Worm (Caenorhabditis elegans) whole organism, L1 larva: ENCODE measurements around the gene fbxa-94.

ENCODE experiments used
- C16A3.4 ChIP-seq: fragments of 150-350 bp; optimal IDR thresholded peaks from 2 replicates; lab custom pipeline; 2014; ENCODE audit warnings: missing biosample characterization, missing genetic modification characterization
- Y116A8C.19 ChIP-seq: sonication (generic microtip); optimal IDR thresholded peaks from 2 replicates; lab custom pipeline; 2016; ENCODE audit warnings: missing compliant biosample characterization, missing genetic modification characterization, borderline replicate concordance
- alr-1 ChIP-seq: fragments of 200-800 bp; sonication (Bioruptor generic); optimal IDR thresholded peaks from 2 replicates; lab custom pipeline; 2018; ENCODE audit warnings: borderline replicate concordance, mild to moderate bottlenecking, missing genetic modification characterization, missing compliant biosample characterization
- blmp-1 ChIP-seq: fragments of 150-350 bp; optimal IDR thresholded peaks from 2 replicates; lab custom pipeline; 2014; ENCODE audit warnings: missing biosample characterization, missing genetic modification characterization
- efl-1 ChIP-seq, 4 experiments: fragments of 150-350 bp; optimal IDR thresholded peaks in 3 of 4; peaks in 1 of 4; 1 replicate in 1 of 4; 2 replicates in 3 of 4; lab custom pipeline; 2014; ENCODE audit warnings: missing biosample characterization in 2 of 4, missing genetic modification characterization in 2 of 4, missing genetic modification reagents in 2 of 4
- elt-2 ChIP-seq: sonication (generic microtip); optimal IDR thresholded peaks from 2 replicates; lab custom pipeline; 2016; ENCODE audit warnings: missing genetic modification characterization, mild to moderate bottlenecking, inconsistent platforms, missing compliant biosample characterization, missing genetic modification reagents
- elt-3 ChIP-seq, 6 experiments: fragments of 150-350 bp in 1 of 6; sonication (generic microtip); optimal IDR thresholded peaks; 2 replicates each; lab custom pipeline; 2017 to 2018; ENCODE audit warnings: missing biosample characterization in 6 of 6, missing genetic modification characterization in 6 of 6, inconsistent platforms in 1 of 6
- ets-5 ChIP-seq: fragments of 200-800 bp; sonication (Bioruptor generic); IDR thresholded peaks from 2 replicates; pipeline ENCODE4 v1.3.6; 2022; ENCODE audit warnings: missing genetic modification characterization, missing compliant biosample characterization
- fkh-10 ChIP-seq: sonication (generic microtip); optimal IDR thresholded peaks from 2 replicates; lab custom pipeline; 2017; ENCODE audit warnings: missing biosample characterization, missing genetic modification reagents, missing genetic modification characterization
- grh-1 ChIP-seq: fragments of 200-800 bp; sonication (Bioruptor generic); IDR thresholded peaks from 2 replicates; pipeline ENCODE4 v1.3.6; 2022; ENCODE audit warnings: missing genetic modification reagents, missing genetic modification characterization, missing compliant biosample characterization
- irx-1 ChIP-seq: sonication (generic microtip); optimal IDR thresholded peaks from 2 replicates; lab custom pipeline; 2016; ENCODE audit warnings: missing genetic modification characterization, missing compliant biosample characterization
- lin-13 ChIP-seq: fragments of 150-350 bp; optimal IDR thresholded peaks from 2 replicates; lab custom pipeline; 2014; ENCODE audit warnings: missing biosample characterization, missing genetic modification reagents, missing genetic modification characterization
- lin-35 ChIP-seq, 2 experiments: fragments of 150-350 bp; optimal IDR thresholded peaks; 2 replicates each; lab custom pipeline; 2014; ENCODE audit warnings: missing biosample characterization in 2 of 2, missing genetic modification characterization in 2 of 2, missing genetic modification reagents in 2 of 2
- lin-39 ChIP-seq: fragments of 150-350 bp; optimal IDR thresholded peaks from 2 replicates; lab custom pipeline; 2014; ENCODE audit warnings: missing biosample characterization, missing genetic modification reagents, missing genetic modification characterization
- lsy-2 ChIP-seq, 2 experiments: fragments of 150-350 bp; optimal IDR thresholded peaks; 2 replicates each; lab custom pipeline; 2014; ENCODE audit warnings: missing biosample characterization in 2 of 2, missing genetic modification characterization in 2 of 2
- mab-9 ChIP-seq: fragments of 200-800 bp; sonication (Bioruptor generic); IDR thresholded peaks from 2 replicates; pipeline ENCODE4 v1.3.6; 2022; ENCODE audit warnings: missing genetic modification reagents, missing genetic modification characterization, missing compliant biosample characterization
- mdl-1 ChIP-seq, 2 experiments: fragments of 150-350 bp; optimal IDR thresholded peaks; 2 replicates each; lab custom pipeline; 2014 to 2017; ENCODE audit warnings: missing biosample characterization in 2 of 2, missing genetic modification characterization in 2 of 2, inconsistent platforms in 1 of 2
- mef-2 ChIP-seq: fragments of 150-350 bp; optimal IDR thresholded peaks from 2 replicates; lab custom pipeline; 2014; ENCODE audit warnings: missing biosample characterization, missing genetic modification characterization
- nhr-12 ChIP-seq: sonication (generic microtip); optimal IDR thresholded peaks from 2 replicates; lab custom pipeline; 2017; ENCODE audit warnings: missing biosample characterization, missing genetic modification characterization
- nhr-20 ChIP-seq: sonication (generic microtip); optimal IDR thresholded peaks from 2 replicates; lab custom pipeline; 2016; ENCODE audit warnings: mild to moderate bottlenecking, missing genetic modification characterization, missing compliant biosample characterization
- nhr-237 ChIP-seq: fragments of 150-350 bp; optimal IDR thresholded peaks from 2 replicates; lab custom pipeline; 2014; ENCODE audit warnings: missing biosample characterization, missing genetic modification characterization
- nhr-28 ChIP-seq: fragments of 150-350 bp; optimal IDR thresholded peaks from 2 replicates; lab custom pipeline; 2014; ENCODE audit warnings: missing biosample characterization, missing genetic modification characterization
- nhr-47 ChIP-seq: sonication (generic microtip); optimal IDR thresholded peaks from 2 replicates; lab custom pipeline; 2016; ENCODE audit warnings: mild to moderate bottlenecking, missing genetic modification characterization, moderate library complexity, missing compliant biosample characterization
- nhr-76 ChIP-seq: sonication (generic microtip); optimal IDR thresholded peaks from 2 replicates; lab custom pipeline; 2017; ENCODE audit warnings: missing biosample characterization, missing genetic modification characterization
- nhr-84 ChIP-seq: sonication (generic microtip); optimal IDR thresholded peaks from 2 replicates; lab custom pipeline; 2017; ENCODE audit warnings: missing biosample characterization, missing genetic modification characterization
- nhr-90 ChIP-seq: sonication (generic microtip); optimal IDR thresholded peaks from 2 replicates; lab custom pipeline; 2016; ENCODE audit warnings: mild to moderate bottlenecking, missing genetic modification characterization, missing compliant biosample characterization; ENCODE audit not compliant: poor library complexity
- pag-3 ChIP-seq: sonication (generic microtip); optimal IDR thresholded peaks from 2 replicates; lab custom pipeline; 2017; ENCODE audit warnings: missing genetic modification characterization, mild to moderate bottlenecking, missing compliant biosample characterization, antibody characterized with exemption, borderline replicate concordance; ENCODE audit not compliant: insufficient read depth
- pax-3 ChIP-seq: fragments of 200-800 bp; sonication (Bioruptor generic); optimal IDR thresholded peaks from 2 replicates; lab custom pipeline; 2018; ENCODE audit warnings: mild to moderate bottlenecking, missing genetic modification characterization, moderate library complexity, missing compliant biosample characterization
- pqm-1 ChIP-seq: sonication (generic microtip); optimal IDR thresholded peaks from 3 replicates; lab custom pipeline; 2017; ENCODE audit warnings: missing biosample characterization, missing genetic modification characterization
- rnt-1 ChIP-seq: sonication (generic microtip); optimal IDR thresholded peaks from 2 replicates; lab custom pipeline; 2016; ENCODE audit warnings: mild to moderate bottlenecking, missing genetic modification characterization, moderate library complexity, missing compliant biosample characterization
- snpc-4 ChIP-seq: fragments of 150-350 bp; optimal IDR thresholded peaks from 2 replicates; lab custom pipeline; 2014; ENCODE audit warnings: missing biosample characterization, missing genetic modification characterization
- sptf-1 ChIP-seq: fragments of 150-350 bp; optimal IDR thresholded peaks from 2 replicates; lab custom pipeline; 2014; ENCODE audit warnings: missing biosample characterization, missing genetic modification characterization
- swsn-7 ChIP-seq: sonication (generic microtip); optimal IDR thresholded peaks from 2 replicates; lab custom pipeline; 2016; ENCODE audit warnings: missing genetic modification characterization, missing compliant biosample characterization
- tbx-2 ChIP-seq: sonication (generic microtip); optimal IDR thresholded peaks from 2 replicates; lab custom pipeline; 2016; ENCODE audit warnings: missing genetic modification characterization, missing compliant biosample characterization
- unc-30 ChIP-seq: sonication (generic microtip); optimal IDR thresholded peaks from 2 replicates; lab custom pipeline; 2017; ENCODE audit warnings: missing biosample characterization, missing genetic modification characterization
- vab-15 ChIP-seq: sonication (generic microtip); optimal IDR thresholded peaks from 2 replicates; lab custom pipeline; 2017; ENCODE audit warnings: missing genotype, mild to moderate bottlenecking, missing genetic modification characterization, missing compliant biosample characterization
- zag-1 ChIP-seq: fragments of 150-350 bp; optimal IDR thresholded peaks from 2 replicates; lab custom pipeline; 2014; ENCODE audit warnings: missing biosample characterization, missing genetic modification characterization
- ztf-11 ChIP-seq, 2 experiments: sonication (generic microtip); optimal IDR thresholded peaks; 2 replicates each; lab custom pipeline; 2016 to 2017; ENCODE audit warnings: missing genetic modification characterization in 2 of 2, missing biosample characterization in 1 of 2, missing compliant biosample characterization in 1 of 2

fbxa-94 gene

ce11 chrV:15537923-15538322, 34.8 kb upstream of the fbxa-94 start, which contains the start of gene prde-1:
Gene prde-1, plus strand, starts transcription at chrV:15538244.
- TF ChIP-seq sptf-1: no peak
- TF ChIP-seq alr-1 (tag; lab: Kevin White, UChicago): no peak
- TF ChIP-seq blmp-1 (tag; lab: Kevin White, UChicago): no peak
- no peak for TF ChIP-seq pqm-1 (tag; lab: Kevin White, UChicago)
- no peak for TF ChIP-seq nhr-20 (tag; lab: Kevin White, UChicago)
- no peak for TF ChIP-seq C16A3.4 (tag; lab: Kevin White, UChicago)
- TF ChIP-seq unc-30 (tag; lab: Kevin White, UChicago): no peak
- TF ChIP-seq lin-35 (GFP tag; optimal IDR thresholded peaks at IDR 0.05; lab: Kevin White, UChicago): no peak
- no peak for TF ChIP-seq nhr-76
- no peak for TF ChIP-seq fkh-10 (GFP tag; lab: Kevin White, UChicago)
- no peak for TF ChIP-seq nhr-237
- no peak for TF ChIP-seq mef-2 (tag; lab: Kevin White, UChicago)
- TF ChIP-seq pag-3: no peak
- TF ChIP-seq nhr-47 (tag; lab: Kevin White, UChicago): no peak
- no peak for TF ChIP-seq nhr-84 (tag; lab: Kevin White, UChicago)
- TF ChIP-seq elt-2: no peak
- TF ChIP-seq nhr-90 (tag; lab: Kevin White, UChicago): no peak

- TF ChIP-seq lsy-2 (tag; optimal IDR thresholded peaks at IDR 0.05; lab: Kevin White, UChicago) (no peak), rnt-1 (tag; lab: Kevin White, UChicago) (no peak), irx-1 (tag; lab: Kevin White, UChicago) (no peak)
Measured at ce11 chrV:15543252-15543651, 29.5 kb upstream of the fbxa-94 start.

- TF ChIP-seq vab-15 (no peak), lin-39 (tag; lab: Kevin White, UChicago) (no peak), nhr-237 (no peak), mdl-1 (tag; optimal IDR thresholded peaks at IDR 0.05; lab: Kevin White, UChicago) (no peak), rnt-1 (tag; lab: Kevin White, UChicago) (no peak), zag-1 (tag; lab: Kevin White, UChicago) (no peak), pax-3 (tag; lab: Kevin White, UChicago) (no peak), grh-1 (GFP tag; lab: Robert Waterston, UW) (no peak), lin-13 (no peak), nhr-12 (tag; lab: Kevin White, UChicago) (no peak), Y116A8C.19 (tag; lab: Kevin White, UChicago) (no peak), snpc-4 (tag; lab: Kevin White, UChicago) (no peak), ztf-11 (tag; optimal IDR thresholded peaks at IDR 0.05; lab: Kevin White, UChicago) (no peak), pag-3 (no peak), tbx-2 (no peak), elt-3 (tag; optimal IDR thresholded peaks at IDR 0.05; lab: Kevin White, UChicago) (no peak), ets-5 (GFP tag; lab: Robert Waterston, UW) (no peak)
Measured at ce11 chrV:15544898-15545297, 27.8 kb upstream of the fbxa-94 start, which contains the start of gene glb-14. Gene glb-14, minus strand, starts transcription at chrV:15544994.

ce11 chrV:15547727-15548126, 25.0 kb upstream of the fbxa-94 start:
- TF ChIP-seq lin-35 (GFP tag; optimal IDR thresholded peaks at IDR 0.05; lab: Kevin White, UChicago): peak in 1 of 2 experiments; percentile 17
- TF ChIP-seq swsn-7: no peak
- no peak for TF ChIP-seq mab-9 (GFP tag; lab: Robert Waterston, UW)
- TF ChIP-seq elt-2: no peak
- TF ChIP-seq nhr-90 (tag; lab: Kevin White, UChicago): peak; percentile 15
- TF ChIP-seq nhr-28 (tag; lab: Kevin White, UChicago): no peak
- TF ChIP-seq efl-1 (optimal IDR thresholded peaks at IDR 0.05; lab: Kevin White, UChicago): no peak
- peak in 1 of 2 experiments; percentile 88 for TF ChIP-seq efl-1 (GFP tag; optimal IDR thresholded peaks at IDR 0.05 in 1 of 2; lab: Kevin White, UChicago)
